Worm (Caenorhabditis elegans) whole organism, L3 larva: Measurements from ENCODE around the gene clec-202.

Experiments used
- R02D3.7 ChIP-seq: fragments of 150-350 bp; optimal IDR thresholded peaks from 2 replicates; lab custom pipeline; 2014; ENCODE audit warnings: missing biosample characterization, missing genetic modification characterization
- ZK546.5 ChIP-seq: sonication (generic microtip); optimal IDR thresholded peaks from 2 replicates; lab custom pipeline; 2017; ENCODE audit warnings: missing biosample characterization, missing genetic modification characterization
- aly-2 ChIP-seq: fragments of 150-350 bp; optimal IDR thresholded peaks from 2 replicates; lab custom pipeline; 2014; ENCODE audit warnings: missing biosample characterization, missing genetic modification characterization
- ama-1 ChIP-seq: fragments of 150-350 bp; optimal IDR thresholded peaks from 2 replicates; lab custom pipeline; 2018
- ceh-16 ChIP-seq: sonication (generic microtip); optimal IDR thresholded peaks from 2 replicates; lab custom pipeline; 2017; ENCODE audit warnings: missing biosample characterization, missing genetic modification characterization
- ceh-28 ChIP-seq: fragments of 150-350 bp; optimal IDR thresholded peaks from 2 replicates; lab custom pipeline; 2014; ENCODE audit warnings: missing biosample characterization, missing genetic modification reagents, missing genetic modification characterization
- ceh-82 ChIP-seq: fragments of 150-350 bp; optimal IDR thresholded peaks from 2 replicates; lab custom pipeline; 2014; ENCODE audit warnings: missing biosample characterization, missing genetic modification characterization
- ceh-9 ChIP-seq: sonication (generic microtip); optimal IDR thresholded peaks from 2 replicates; lab custom pipeline; 2018; ENCODE audit warnings: missing biosample characterization, missing genetic modification characterization
- daf-12 ChIP-seq: fragments of 150-350 bp; optimal IDR thresholded peaks from 2 replicates; lab custom pipeline; 2014; ENCODE audit warnings: missing biosample characterization, missing genetic modification reagents, missing genetic modification characterization
- egl-27 ChIP-seq: sonication (generic microtip); optimal IDR thresholded peaks from 4 replicates; lab custom pipeline; 2017; ENCODE audit warnings: missing biosample characterization, missing genetic modification reagents, missing genetic modification characterization
- egl-5 ChIP-seq: fragments of 150-350 bp; optimal IDR thresholded peaks from 2 replicates; lab custom pipeline; 2017; ENCODE audit warnings: missing biosample characterization, missing genetic modification reagents, missing genetic modification characterization, inconsistent platforms
- elt-1 ChIP-seq: fragments of 150-350 bp; optimal IDR thresholded peaks from 2 replicates; lab custom pipeline; 2014; ENCODE audit warnings: missing biosample characterization, missing genetic modification characterization
- elt-2 ChIP-seq: sonication (generic microtip); optimal IDR thresholded peaks from 2 replicates; lab custom pipeline; 2016; ENCODE audit warnings: missing genetic modification reagents, mild to moderate bottlenecking, missing genetic modification characterization, missing compliant biosample characterization
- elt-3 ChIP-seq, 3 experiments: fragments of 150-350 bp in 1 of 3; sonication (generic microtip) in 2 of 3; optimal IDR thresholded peaks; 2 replicates in 2 of 3; 4 replicates in 1 of 3; lab custom pipeline; 2014 to 2017; ENCODE audit warnings: missing biosample characterization in 3 of 3, missing genetic modification characterization in 3 of 3
- eor-1 ChIP-seq, 2 experiments: fragments of 150-350 bp; optimal IDR thresholded peaks; 2 replicates each; lab custom pipeline; 2014 to 2018; ENCODE audit warnings: missing biosample characterization in 2 of 2, missing genetic modification characterization in 2 of 2
- fkh-10 ChIP-seq: sonication (generic microtip); optimal IDR thresholded peaks from 2 replicates; lab custom pipeline; 2017; ENCODE audit warnings: missing biosample characterization, missing genetic modification reagents, missing genetic modification characterization
- fkh-2 ChIP-seq: fragments of 150-350 bp; optimal IDR thresholded peaks from 2 replicates; lab custom pipeline; 2014; ENCODE audit warnings: missing biosample characterization, missing genetic modification reagents, missing genetic modification characterization
- fos-1 ChIP-seq: fragments of 150-350 bp; optimal IDR thresholded peaks from 2 replicates; lab custom pipeline; 2014; ENCODE audit warnings: missing biosample characterization, missing genetic modification characterization
- hmg-11 ChIP-seq: sonication (generic microtip); optimal IDR thresholded peaks from 2 replicates; lab custom pipeline; 2016; ENCODE audit warnings: missing genetic modification characterization, missing compliant biosample characterization
- jun-1 ChIP-seq: fragments of 150-350 bp; optimal IDR thresholded peaks from 2 replicates; lab custom pipeline; 2014; ENCODE audit warnings: missing biosample characterization, missing genetic modification reagents, missing genetic modification characterization
- lin-15B ChIP-seq: fragments of 150-350 bp; optimal IDR thresholded peaks from 2 replicates; lab custom pipeline; 2014; ENCODE audit warnings: missing biosample characterization, missing genetic modification characterization
- lin-39 ChIP-seq: fragments of 150-350 bp; optimal IDR thresholded peaks from 2 replicates; lab custom pipeline; 2018; ENCODE audit warnings: missing biosample characterization, missing genetic modification reagents, missing genetic modification characterization
- lsy-12 ChIP-seq: sonication (generic microtip); optimal IDR thresholded peaks from 2 replicates; lab custom pipeline; 2016; ENCODE audit warnings: mild to moderate bottlenecking, missing genetic modification characterization, missing compliant biosample characterization
- mdl-1 ChIP-seq: fragments of 150-350 bp; optimal IDR thresholded peaks from 2 replicates; lab custom pipeline; 2014; ENCODE audit warnings: missing biosample characterization, missing genetic modification characterization
- mml-1 ChIP-seq: fragments of 150-350 bp; sonication (generic microtip); optimal IDR thresholded peaks from 3 replicates; lab custom pipeline; 2014; ENCODE audit warnings: missing biosample characterization, missing genetic modification characterization
- nfya-1 ChIP-seq: sonication (generic microtip); optimal IDR thresholded peaks from 2 replicates; lab custom pipeline; 2017; ENCODE audit warnings: missing genetic modification characterization, mild to moderate bottlenecking, missing compliant biosample characterization, antibody characterized with exemption, moderate library complexity; ENCODE audit not compliant: insufficient read depth
- nhr-11 ChIP-seq: fragments of 150-350 bp; optimal IDR thresholded peaks from 2 replicates; lab custom pipeline; 2014; ENCODE audit warnings: missing biosample characterization, missing genetic modification characterization
- nhr-12 ChIP-seq: fragments of 150-350 bp; optimal IDR thresholded peaks from 2 replicates; lab custom pipeline; 2014; ENCODE audit warnings: missing biosample characterization, missing genetic modification characterization
- nhr-23 ChIP-seq: fragments of 150-350 bp; optimal IDR thresholded peaks from 2 replicates; lab custom pipeline; 2014; ENCODE audit warnings: missing biosample characterization, missing genetic modification reagents, missing genetic modification characterization
- nhr-237 ChIP-seq: fragments of 150-350 bp; optimal IDR thresholded peaks from 2 replicates; lab custom pipeline; 2014; ENCODE audit warnings: missing biosample characterization, missing genetic modification characterization
- nhr-25 ChIP-seq: sonication (generic microtip); optimal IDR thresholded peaks from 2 replicates; lab custom pipeline; 2017; ENCODE audit warnings: missing biosample characterization, missing genetic modification characterization
- nhr-28 ChIP-seq: fragments of 150-350 bp; optimal IDR thresholded peaks from 2 replicates; lab custom pipeline; 2014; ENCODE audit warnings: missing biosample characterization, missing genetic modification characterization
- nhr-43 ChIP-seq: sonication (generic microtip); optimal IDR thresholded peaks from 2 replicates; lab custom pipeline; 2016; ENCODE audit warnings: mild to moderate bottlenecking, missing genetic modification characterization, missing compliant biosample characterization; ENCODE audit not compliant: poor library complexity, severe bottlenecking
- nhr-67 ChIP-seq: fragments of 150-350 bp; optimal IDR thresholded peaks from 2 replicates; lab custom pipeline; 2014; ENCODE audit warnings: missing biosample characterization, missing genetic modification characterization
- nhr-76 ChIP-seq: fragments of 150-350 bp; sonication (generic microtip); optimal IDR thresholded peaks from 5 replicates; lab custom pipeline; 2014; ENCODE audit warnings: missing biosample characterization, missing genetic modification characterization
- nhr-77 ChIP-seq: fragments of 150-350 bp; optimal IDR thresholded peaks from 2 replicates; lab custom pipeline; 2014; ENCODE audit warnings: missing biosample characterization, missing genetic modification characterization
- pha-4 ChIP-seq: fragments of 150-350 bp; optimal IDR thresholded peaks from 2 replicates; lab custom pipeline; 2014; ENCODE audit warnings: missing biosample characterization, missing genetic modification reagents, missing genetic modification characterization
- pqm-1 ChIP-seq: fragments of 150-350 bp; optimal IDR thresholded peaks from 2 replicates; lab custom pipeline; 2017; ENCODE audit warnings: missing biosample characterization, missing genetic modification characterization, inconsistent platforms
- sea-2 ChIP-seq: fragments of 150-350 bp; sonication (generic microtip); optimal IDR thresholded peaks from 4 replicates; lab custom pipeline; 2014; ENCODE audit warnings: missing biosample characterization, missing genetic modification reagents, missing genetic modification characterization
- skn-1 ChIP-seq: fragments of 150-350 bp; optimal IDR thresholded peaks from 2 replicates; lab custom pipeline; 2014; ENCODE audit warnings: missing biosample characterization, missing genetic modification characterization
- snpc-4 ChIP-seq: fragments of 150-350 bp; optimal IDR thresholded peaks from 2 replicates; lab custom pipeline; 2014; ENCODE audit warnings: missing biosample characterization, missing genetic modification characterization
- tbx-2 ChIP-seq: sonication (generic microtip); optimal IDR thresholded peaks from 2 replicates; lab custom pipeline; 2016; ENCODE audit warnings: mild to moderate bottlenecking, missing genetic modification characterization, missing compliant biosample characterization
- unc-39 ChIP-seq: sonication (generic microtip); optimal IDR thresholded peaks from 4 replicates; lab custom pipeline; 2017; ENCODE audit warnings: missing biosample characterization, missing genetic modification characterization
- unc-62 ChIP-seq: fragments of 150-350 bp; sonication (generic microtip); optimal IDR thresholded peaks from 4 replicates; lab custom pipeline; 2014; ENCODE audit warnings: missing biosample characterization, missing genetic modification reagents, missing genetic modification characterization
- zag-1 ChIP-seq: fragments of 150-350 bp; optimal IDR thresholded peaks from 2 replicates; lab custom pipeline; 2014; ENCODE audit warnings: missing biosample characterization, missing genetic modification characterization
- ztf-11 ChIP-seq: fragments of 150-350 bp; optimal IDR thresholded peaks from 2 replicates; lab custom pipeline; 2014; ENCODE audit warnings: missing biosample characterization, missing genetic modification characterization
- ztf-4 ChIP-seq: fragments of 150-350 bp; optimal IDR thresholded peaks from 2 replicates; lab custom pipeline; 2014; ENCODE audit warnings: missing biosample characterization, missing genetic modification characterization

clec-202 gene

ce11 chrIV:17376127-17376526 lies 14.9 kb downstream of the clec-202 start, which contains the start of gene haf-1:
haf-1 (plus strand) TSS chrIV:17376427.
- TF ChIP-seq aly-2 (tag; lab: Kevin White, UChicago) (no peak), pqm-1 (tag; lab: Kevin White, UChicago) (peak; percentile 45), pha-4 (tag; lab: Kevin White, UChicago) (peak; percentile 43), ama-1 (lab: Kevin White, UChicago) (no peak)

ce11 chrIV:17380061-17380680 lies 18.9 kb downstream of the clec-202 start, which contains the start of the genes C30H6.9 and dlat-2:
C30H6.9 (minus strand) TSS chrIV:17380170.
dlat-2 (plus strand) TSS chrIV:17380626.
- TF ChIP-seq unc-39: no peak
- no peak for TF ChIP-seq nhr-76
- no peak for TF ChIP-seq R02D3.7 (tag; lab: Kevin White, UChicago)
- no peak for TF ChIP-seq nhr-12 (tag; lab: Kevin White, UChicago)
- no peak for TF ChIP-seq nhr-237 (tag; lab: Kevin White, UChicago)
- no peak for TF ChIP-seq egl-27 (tag; lab: Kevin White, UChicago)
- TF ChIP-seq elt-2: peak; percentile 8
- no peak for TF ChIP-seq fos-1 (tag; lab: Kevin White, UChicago)
- TF ChIP-seq pha-4 (tag; lab: Kevin White, UChicago): peak; percentile 94
- no peak for TF ChIP-seq pqm-1 (tag; lab: Kevin White, UChicago)
- TF ChIP-seq nhr-77 (tag; lab: Kevin White, UChicago): no peak
- TF ChIP-seq jun-1 (tag; lab: Kevin White, UChicago): no peak
- TF ChIP-seq ztf-4 (tag; lab: Kevin White, UChicago): no peak
- TF ChIP-seq snpc-4 (tag; lab: Kevin White, UChicago): peak; percentile 43
- TF ChIP-seq nhr-43 (tag; lab: Kevin White, UChicago): no peak
- no peak for TF ChIP-seq mml-1 (tag; lab: Kevin White, UChicago)
- TF ChIP-seq nhr-23 (tag; lab: Kevin White, UChicago): no peak
- no peak for TF ChIP-seq ama-1 (lab: Kevin White, UChicago)
- no peak for TF ChIP-seq aly-2 (tag; lab: Kevin White, UChicago)
- TF ChIP-seq daf-12 (tag; lab: Kevin White, UChicago): no peak
- TF ChIP-seq egl-5 (tag; lab: Kevin White, UChicago): no peak
- TF ChIP-seq nhr-67 (tag; lab: Kevin White, UChicago): no peak
- no peak for TF ChIP-seq fkh-2 (tag; lab: Kevin White, UChicago)
- no peak for TF ChIP-seq zag-1
- no peak for TF ChIP-seq skn-1 (tag; lab: Kevin White, UChicago)
- TF ChIP-seq nhr-11: no peak
- no peak for TF ChIP-seq fkh-10 (GFP tag; lab: Kevin White, UChicago)
- TF ChIP-seq ztf-11 (tag; lab: Kevin White, UChicago): no peak
- TF ChIP-seq unc-62: no peak
- no peak for TF ChIP-seq ceh-9 (tag; lab: Kevin White, UChicago)
- no peak for TF ChIP-seq tbx-2 (tag; lab: Kevin White, UChicago)
- TF ChIP-seq ceh-28 (tag; lab: Kevin White, UChicago): no peak
- no peak for TF ChIP-seq lsy-12
- TF ChIP-seq lin-15B (tag; lab: Kevin White, UChicago): peak; percentile 71
- TF ChIP-seq ZK546.5 (tag; lab: Kevin White, UChicago): no peak
- TF ChIP-seq nfya-1: peak; percentile 24
- no peak for TF ChIP-seq ceh-82
- no peak for TF ChIP-seq lin-39 (tag; lab: Kevin White, UChicago)
- no peak for TF ChIP-seq elt-1
- TF ChIP-seq mdl-1 (tag; lab: Kevin White, UChicago): no peak
- TF ChIP-seq nhr-28: no peak
- no peak for TF ChIP-seq elt-3 (tag; optimal IDR thresholded peaks at IDR 0.05; lab: Kevin White, UChicago)
- TF ChIP-seq ceh-16 (tag; lab: Kevin White, UChicago): no peak
- TF ChIP-seq nhr-25: no peak
- no peak for TF ChIP-seq eor-1 (tag; optimal IDR thresholded peaks at IDR 0.05; lab: Kevin White, UChicago)
- TF ChIP-seq sea-2: no peak
- TF ChIP-seq hmg-11 (tag; lab: Kevin White, UChicago): peak; percentile 24
